Worm (Caenorhabditis elegans) whole organism, dauer: Measurements from ENCODE around the gene R10E8.2.
"Not testable (repeated sequence)": the region's sequence is repeated elsewhere in the genome, so short reads cannot be mapped to it uniquely, and the experiment has no call there.

ENCODE experiments used
- unc-62 ChIP-seq: sonication (generic microtip); optimal IDR thresholded peaks from 2 replicates; lab custom pipeline; 2017; ENCODE audit warnings: missing biosample characterization, missing genetic modification reagents, missing genetic modification characterization

The R10E8.2 gene

DNA sequence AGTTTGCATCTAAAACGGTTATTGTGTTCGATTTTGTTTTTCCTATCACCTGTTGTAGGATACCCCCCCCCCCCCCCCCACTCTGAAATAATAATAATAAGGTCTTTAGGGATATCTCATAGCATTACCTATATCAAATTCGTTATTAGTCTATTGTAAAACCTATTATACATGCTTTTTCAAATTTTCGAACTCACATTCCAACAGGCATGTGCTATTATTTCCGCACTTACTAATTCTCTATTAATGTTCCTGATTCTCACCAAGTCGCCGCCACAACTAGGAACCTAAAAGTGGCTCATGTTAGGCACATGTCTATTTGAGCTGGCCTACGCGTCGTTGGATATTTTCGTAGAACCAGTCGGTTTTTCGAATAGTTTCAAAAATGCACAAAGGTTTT lies 16.8 kb downstream of the R10E8.2 start, which contains the start of gene Y37H2C.4:
Y37H2C.4 (plus strand) TSS at position 301 of the 400 bp plus-strand sequence.
- no peak for TF ChIP-seq unc-62 (GFP tag; lab: Kevin White, UChicago)

DNA sequence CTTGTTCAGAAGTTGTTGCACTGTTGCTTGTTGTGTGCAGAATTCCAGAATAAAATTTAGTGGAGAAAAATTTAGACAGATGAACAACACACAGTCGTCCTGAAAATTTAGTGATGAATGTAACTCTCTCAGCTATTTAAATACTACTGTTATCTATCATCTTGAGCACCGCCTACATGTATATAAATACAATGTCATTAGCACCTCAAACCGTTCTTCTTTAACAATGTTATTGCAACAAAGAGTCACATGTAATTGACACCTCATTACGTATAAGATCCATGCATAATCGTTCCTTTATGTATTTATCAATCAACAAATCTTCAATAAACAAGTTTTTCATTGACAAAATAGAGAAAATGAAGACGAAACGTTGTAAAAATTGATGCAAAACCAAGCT lies 27.2 kb downstream of the R10E8.2 start, which contains the start of gene Y51A2A.16:
Y51A2A.16 (minus strand) TSS at position 101 of the 400 bp plus-strand sequence.
- no peak for TF ChIP-seq unc-62 (GFP tag; lab: Kevin White, UChicago)

DNA sequence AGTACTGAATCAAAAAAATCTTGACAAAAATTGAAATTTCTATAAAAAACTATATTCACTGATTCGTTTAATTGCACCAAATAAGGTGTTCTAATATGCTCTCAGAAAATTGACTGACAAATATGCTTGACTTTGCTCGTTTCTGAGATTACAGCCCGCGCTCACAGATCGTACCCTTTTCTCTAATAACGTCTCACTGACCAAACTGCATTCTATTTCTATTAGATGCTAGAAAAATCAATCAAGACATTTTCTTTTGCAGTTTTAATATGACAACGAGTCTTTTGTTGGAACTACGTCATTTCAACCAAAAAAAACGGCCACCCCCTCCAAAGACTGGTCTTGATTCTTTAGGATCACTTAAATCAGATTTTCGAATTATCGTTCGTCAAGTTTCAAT lies 29.0 kb downstream of the R10E8.2 start, which contains the start of gene clec-247:
clec-247 (plus strand) TSS at position 301 of the 400 bp plus-strand sequence.
- TF ChIP-seq unc-62 (GFP tag; lab: Kevin White, UChicago), result no peak

DNA sequence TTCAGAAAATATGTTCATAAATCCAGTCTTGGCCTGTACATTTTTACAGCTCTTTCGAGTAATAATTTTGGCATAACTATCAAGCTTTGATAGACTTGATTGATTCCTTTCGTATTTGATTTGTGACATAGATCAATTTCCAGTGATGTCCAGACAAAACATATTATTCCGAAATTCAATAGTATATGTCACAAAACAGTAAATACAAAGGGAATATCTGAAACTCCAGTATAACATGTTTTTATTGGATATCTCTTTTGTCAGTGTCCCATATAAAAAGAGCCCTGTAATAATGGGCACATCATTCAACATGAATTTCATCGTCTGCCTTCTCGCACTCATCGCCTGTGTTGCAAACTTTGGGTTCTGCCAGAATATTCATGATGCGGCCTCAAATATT lies 37.0 kb downstream of the R10E8.2 start, which contains the start of gene Y51A2A.4:
Y51A2A.4 (plus strand) TSS at position 301 of the 400 bp plus-strand sequence.
- no peak for TF ChIP-seq unc-62 (GFP tag; lab: Kevin White, UChicago)

DNA sequence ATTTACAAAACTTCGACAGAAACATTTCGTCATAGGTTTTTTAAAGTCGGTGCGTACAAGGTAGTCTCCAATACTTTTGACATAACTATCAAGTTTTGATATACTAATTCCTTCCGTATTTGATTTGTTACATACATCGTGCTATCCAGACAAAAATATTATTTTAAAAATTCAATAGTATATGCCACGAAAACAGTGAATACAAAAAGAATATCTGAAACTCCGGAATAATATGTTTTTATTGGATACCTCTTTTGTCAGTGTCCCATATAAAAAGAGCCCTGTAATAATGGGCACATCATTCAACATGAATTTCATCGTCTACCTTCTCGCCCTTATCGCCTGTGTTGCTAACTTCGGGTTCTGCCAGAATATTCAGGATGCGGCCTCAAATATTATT lies 38.7 kb downstream of the R10E8.2 start, which contains the start of gene Y51A2A.12:
Y51A2A.12 (plus strand) TSS at position 301 of the 400 bp plus-strand sequence.
- TF ChIP-seq unc-62 (GFP tag; lab: Kevin White, UChicago), result no peak

DNA sequence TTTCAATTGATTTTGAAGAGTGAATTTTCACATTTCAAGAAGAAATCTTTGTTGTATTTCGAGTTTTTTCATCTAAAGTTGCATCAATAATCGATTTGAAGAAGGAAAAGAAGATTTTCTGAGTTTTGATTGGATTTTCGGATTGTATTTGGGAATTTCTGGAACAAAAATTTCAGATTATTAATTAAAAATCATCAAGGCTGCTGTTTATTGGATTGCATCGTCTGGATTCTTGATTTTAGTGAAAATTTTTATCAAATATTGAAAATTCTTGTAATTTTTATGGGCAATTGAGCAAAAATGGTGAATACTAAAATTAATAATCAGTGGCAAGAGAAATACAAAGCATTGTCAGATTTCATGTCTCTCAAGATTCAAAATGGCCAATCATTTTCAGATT lies 44.9 kb downstream of the R10E8.2 start, which contains the start of gene Y51A2A.5:
Y51A2A.5 (plus strand) TSS at position 301 of the 400 bp plus-strand sequence.
- no peak for TF ChIP-seq unc-62 (GFP tag; lab: Kevin White, UChicago)

DNA sequence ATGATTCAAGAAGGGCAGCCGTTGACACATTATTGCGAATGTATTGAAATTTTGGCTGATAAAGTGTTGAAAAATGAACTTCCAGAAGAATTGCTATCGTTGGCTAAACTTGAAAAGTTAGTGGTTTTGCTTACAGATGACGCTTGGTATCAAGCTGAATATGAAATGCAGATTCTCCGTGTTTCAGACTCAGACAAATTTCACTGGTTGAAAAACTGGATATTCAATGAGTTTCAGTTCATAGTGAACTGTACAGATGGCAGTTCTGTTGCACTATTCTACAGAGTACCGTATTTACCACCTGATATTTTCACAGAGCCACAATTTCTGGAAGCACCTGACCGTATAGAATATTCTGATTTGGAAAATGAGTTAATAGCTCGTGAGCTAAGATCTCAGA lies 45.7 kb downstream of the R10E8.2 start:
- TF ChIP-seq unc-62 (GFP tag; lab: Kevin White, UChicago), result no peak

DNA sequence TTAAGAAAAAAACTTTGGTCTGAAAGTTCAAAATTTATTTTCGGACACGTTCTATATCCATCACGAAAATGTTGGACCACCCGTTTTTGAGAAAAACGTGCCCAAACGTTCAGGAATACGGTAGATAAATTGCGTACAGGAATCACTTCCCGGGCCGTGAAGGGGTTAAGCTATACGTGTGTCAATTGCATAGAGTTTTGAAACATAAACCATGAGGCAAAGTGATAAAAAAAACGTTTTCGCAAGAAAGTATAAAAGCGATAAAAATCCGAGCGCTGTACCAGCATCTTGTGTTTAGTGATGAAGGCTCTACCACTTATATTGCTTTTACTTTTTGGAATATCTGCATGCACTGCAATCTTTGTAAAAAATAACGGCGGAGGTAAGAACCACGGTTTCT lies 48.8 kb downstream of the R10E8.2 start, which contains the start of gene Y51A2A.6:
Y51A2A.6 (plus strand) TSS at position 301 of the 400 bp plus-strand sequence.
- not testable (repeated sequence) for TF ChIP-seq unc-62 (GFP tag; lab: Kevin White, UChicago)
